Fruit fly (Drosophila melanogaster): ENCODE measurements around the gene naz.
A peak's percentile ranks its signal among the peaks of the same experiment; 100 is the strongest.

The naz gene

DNA sequence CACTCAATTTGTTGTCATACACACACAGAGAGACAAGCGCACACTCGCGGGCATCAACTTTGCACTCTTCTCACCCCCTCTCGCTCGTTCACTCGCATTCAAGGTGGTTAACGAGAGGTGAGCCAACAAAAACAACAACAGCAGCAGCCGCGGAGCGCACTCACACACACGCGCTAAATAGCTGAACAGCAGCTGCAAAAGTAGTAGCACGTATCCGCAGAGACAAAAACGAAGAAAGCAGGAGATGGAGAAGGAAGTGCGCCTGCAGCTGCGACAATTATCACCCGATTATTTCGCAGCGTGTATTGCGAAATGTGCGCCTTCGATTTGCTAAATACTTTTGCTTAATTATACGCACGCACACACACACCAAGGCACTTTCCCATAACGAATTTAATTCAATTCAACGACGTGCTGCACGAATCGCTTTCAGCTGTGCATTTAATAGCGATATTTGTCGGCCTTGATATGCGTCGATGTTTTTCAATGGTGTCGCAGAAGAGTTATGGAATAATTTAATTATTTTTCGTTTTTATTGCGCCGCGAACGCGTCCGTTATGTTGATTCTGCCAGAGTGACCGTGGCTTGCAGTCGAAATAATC lies 30.3 kb downstream of the naz start (continued):
- TF ChIP-seq CG8290 (GFP tag; optimal IDR thresholded peaks at IDR 0.05) (no peak), CG8290 (tag; optimal IDR thresholded peaks at IDR 0.05) (peak in 1 of 2 experiments; percentile 60), BEAF-32 (GFP tag; optimal IDR thresholded peaks at IDR 0.05) (no peak), Rfx (GFP tag; IDR thresholded peaks at IDR 0.05) (peak; percentile 56), CG18476 (GFP tag; optimal IDR thresholded peaks at IDR 0.05) (no peak), sd (tag; optimal IDR thresholded peaks at IDR 0.05) (peak; percentile 72), CG32532 (GFP tag; IDR thresholded peaks at IDR 0.05) (peak; percentile 56), NC2α (GFP tag; optimal IDR thresholded peaks at IDR 0.05) (no peak), NC2β (GFP tag; optimal IDR thresholded peaks at IDR 0.05) (no peak), exex (tag; optimal IDR thresholded peaks at IDR 0.05) (no peak), chm (GFP tag; IDR thresholded peaks at IDR 0.05) (peak; percentile 24; the same call in 1 of the 2 replicates), lilli (GFP tag; optimal IDR thresholded peaks at IDR 0.05) (peak; percentile 25), bigmax (GFP tag; optimal IDR thresholded peaks at IDR 0.05) (no peak), mam (GFP tag; optimal IDR thresholded peaks at IDR 0.05) (peak; percentile 25), tgo (GFP tag; IDR thresholded peaks at IDR 0.05) (no peak; the same call in 2 of the 3 replicates), Sry-δ (GFP tag; optimal IDR thresholded peaks at IDR 0.05) (no peak), ftz-f1 (GFP tag; optimal IDR thresholded peaks at IDR 0.05) (peak; percentile 97), pros (GFP tag; optimal IDR thresholded peaks at IDR 0.05) (peak; percentile 81), Hey (tag; optimal IDR thresholded peaks at IDR 0.05) (peak; percentile 7), esg (GFP tag; conservative IDR thresholded peaks at IDR 0.05) (no peak), en (GFP tag; optimal IDR thresholded peaks at IDR 0.05) (no peak), disco-r (GFP tag; optimal IDR thresholded peaks at IDR 0.05) (no peak), ap (GFP tag; IDR thresholded peaks at IDR 0.05) (no peak), CG2712 (tag; optimal IDR thresholded peaks at IDR 0.05) (no peak), lmd (GFP tag; IDR thresholded peaks at IDR 0.05) (no peak), Hmr (GFP tag; optimal IDR thresholded peaks at IDR 0.05) (peak; percentile 37), CG13287 (GFP tag; IDR thresholded peaks at IDR 0.05; ENCODE audit: partially characterized antibody) (no peak), CG10565 (GFP tag; optimal IDR thresholded peaks at IDR 0.05) (no peak), B-H2 (GFP tag; optimal IDR thresholded peaks at IDR 0.05) (peak; percentile 53), CG2129 (GFP tag; IDR thresholded peaks at IDR 0.05; ENCODE audit: partially characterized antibody) (no peak), CG17385 (GFP tag; optimal IDR thresholded peaks at IDR 0.05) (peak; percentile 22), CG10959 (GFP tag; IDR thresholded peaks at IDR 0.05) (no peak), CG8359 (GFP tag; optimal IDR thresholded peaks at IDR 0.05; ENCODE audit: borderline replicate concordance) (no peak), CG9797 (GFP tag; optimal IDR thresholded peaks at IDR 0.05) (no peak), CG14860 (GFP tag; IDR thresholded peaks at IDR 0.05; ENCODE audit: partially characterized antibody) (peak; percentile 29; the same call in 1 of the 3 replicates), CG11247 (GFP tag; IDR thresholded peaks at IDR 0.05) (no peak), vfl (GFP tag; optimal IDR thresholded peaks at IDR 0.05) (no peak), CG17568 (GFP tag; optimal IDR thresholded peaks at IDR 0.05) (no peak), CG16815 (GFP tag; optimal IDR thresholded peaks at IDR 0.05) (peak; percentile 6), Atf-2 (GFP tag; optimal IDR thresholded peaks at IDR 0.05) (no peak), CTCF (GFP tag; optimal IDR thresholded peaks at IDR 0.05) (no peak), Dfd (GFP tag; optimal IDR thresholded peaks at IDR 0.05) (no peak), slbo (GFP tag; IDR thresholded peaks at IDR 0.05) (peak; percentile 38), sug (tag; optimal IDR thresholded peaks at IDR 0.05) (no peak), Mad (GFP tag; optimal IDR thresholded peaks at IDR 0.05) (no peak), Usf (GFP tag; optimal IDR thresholded peaks at IDR 0.05) (no peak), CG10267 (tag; optimal IDR thresholded peaks at IDR 0.05) (no peak), luna (GFP tag; optimal IDR thresholded peaks at IDR 0.05) (no peak), CG6175 (GFP tag; IDR thresholded peaks at IDR 0.05) (0 out of 3 replicates have a peak, but pooled peaks have one; percentile 32), odd (GFP tag; optimal IDR thresholded peaks at IDR 0.05) (peak; percentile 25), Oli (tag; optimal IDR thresholded peaks at IDR 0.05) (no peak), CG31224 (GFP tag; IDR thresholded peaks at IDR 0.05) (no peak)

Measured in whole organism, embryonic.